Worm (Caenorhabditis elegans) whole organism, L3 larva: ENCODE results near the gene comt-1.

Experiments
- ZK546.5 ChIP-seq: sonication (generic microtip); optimal IDR thresholded peaks from 2 replicates; lab custom pipeline; 2017; ENCODE audit warnings: missing biosample characterization, missing genetic modification characterization
- aly-2 ChIP-seq: fragments of 150-350 bp; optimal IDR thresholded peaks from 2 replicates; lab custom pipeline; 2014; ENCODE audit warnings: missing biosample characterization, missing genetic modification characterization
- ama-1 ChIP-seq: fragments of 150-350 bp; optimal IDR thresholded peaks from 2 replicates; lab custom pipeline; 2018
- ceh-16 ChIP-seq: sonication (generic microtip); optimal IDR thresholded peaks from 2 replicates; lab custom pipeline; 2017; ENCODE audit warnings: missing biosample characterization, missing genetic modification characterization
- ceh-28 ChIP-seq: fragments of 150-350 bp; optimal IDR thresholded peaks from 2 replicates; lab custom pipeline; 2014; ENCODE audit warnings: missing biosample characterization, missing genetic modification reagents, missing genetic modification characterization
- ceh-9 ChIP-seq: sonication (generic microtip); optimal IDR thresholded peaks from 2 replicates; lab custom pipeline; 2018; ENCODE audit warnings: missing biosample characterization, missing genetic modification characterization
- elt-1 ChIP-seq: fragments of 150-350 bp; optimal IDR thresholded peaks from 2 replicates; lab custom pipeline; 2014; ENCODE audit warnings: missing biosample characterization, missing genetic modification characterization
- elt-2 ChIP-seq: sonication (generic microtip); optimal IDR thresholded peaks from 2 replicates; lab custom pipeline; 2016; ENCODE audit warnings: missing genetic modification reagents, mild to moderate bottlenecking, missing genetic modification characterization, missing compliant biosample characterization
- elt-3 ChIP-seq, 3 experiments: fragments of 150-350 bp in 1 of 3; sonication (generic microtip) in 2 of 3; optimal IDR thresholded peaks; 2 replicates in 2 of 3; 4 replicates in 1 of 3; lab custom pipeline; 2014 to 2017; ENCODE audit warnings: missing biosample characterization in 3 of 3, missing genetic modification characterization in 3 of 3
- eor-1 ChIP-seq, 2 experiments: fragments of 150-350 bp; optimal IDR thresholded peaks; 2 replicates each; lab custom pipeline; 2014 to 2018; ENCODE audit warnings: missing biosample characterization in 2 of 2, missing genetic modification characterization in 2 of 2
- fkh-2 ChIP-seq: fragments of 150-350 bp; optimal IDR thresholded peaks from 2 replicates; lab custom pipeline; 2014; ENCODE audit warnings: missing biosample characterization, missing genetic modification reagents, missing genetic modification characterization
- hmg-11 ChIP-seq: sonication (generic microtip); optimal IDR thresholded peaks from 2 replicates; lab custom pipeline; 2016; ENCODE audit warnings: missing genetic modification characterization, missing compliant biosample characterization
- jun-1 ChIP-seq: fragments of 150-350 bp; optimal IDR thresholded peaks from 2 replicates; lab custom pipeline; 2014; ENCODE audit warnings: missing biosample characterization, missing genetic modification reagents, missing genetic modification characterization
- lin-15B ChIP-seq: fragments of 150-350 bp; optimal IDR thresholded peaks from 2 replicates; lab custom pipeline; 2014; ENCODE audit warnings: missing biosample characterization, missing genetic modification characterization
- lsy-12 ChIP-seq: sonication (generic microtip); optimal IDR thresholded peaks from 2 replicates; lab custom pipeline; 2016; ENCODE audit warnings: mild to moderate bottlenecking, missing genetic modification characterization, missing compliant biosample characterization
- mdl-1 ChIP-seq: fragments of 150-350 bp; optimal IDR thresholded peaks from 2 replicates; lab custom pipeline; 2014; ENCODE audit warnings: missing biosample characterization, missing genetic modification characterization
- nhr-11 ChIP-seq: fragments of 150-350 bp; optimal IDR thresholded peaks from 2 replicates; lab custom pipeline; 2014; ENCODE audit warnings: missing biosample characterization, missing genetic modification characterization
- nhr-12 ChIP-seq: fragments of 150-350 bp; optimal IDR thresholded peaks from 2 replicates; lab custom pipeline; 2014; ENCODE audit warnings: missing biosample characterization, missing genetic modification characterization
- nhr-23 ChIP-seq: fragments of 150-350 bp; optimal IDR thresholded peaks from 2 replicates; lab custom pipeline; 2014; ENCODE audit warnings: missing biosample characterization, missing genetic modification reagents, missing genetic modification characterization
- nhr-237 ChIP-seq: fragments of 150-350 bp; optimal IDR thresholded peaks from 2 replicates; lab custom pipeline; 2014; ENCODE audit warnings: missing biosample characterization, missing genetic modification characterization
- nhr-25 ChIP-seq: sonication (generic microtip); optimal IDR thresholded peaks from 2 replicates; lab custom pipeline; 2017; ENCODE audit warnings: missing biosample characterization, missing genetic modification characterization
- nhr-67 ChIP-seq: fragments of 150-350 bp; optimal IDR thresholded peaks from 2 replicates; lab custom pipeline; 2014; ENCODE audit warnings: missing biosample characterization, missing genetic modification characterization
- nhr-77 ChIP-seq: fragments of 150-350 bp; optimal IDR thresholded peaks from 2 replicates; lab custom pipeline; 2014; ENCODE audit warnings: missing biosample characterization, missing genetic modification characterization
- pha-4 ChIP-seq: fragments of 150-350 bp; optimal IDR thresholded peaks from 2 replicates; lab custom pipeline; 2014; ENCODE audit warnings: missing biosample characterization, missing genetic modification reagents, missing genetic modification characterization
- pqm-1 ChIP-seq: fragments of 150-350 bp; optimal IDR thresholded peaks from 2 replicates; lab custom pipeline; 2017; ENCODE audit warnings: missing biosample characterization, missing genetic modification characterization, inconsistent platforms
- sea-2 ChIP-seq: fragments of 150-350 bp; sonication (generic microtip); optimal IDR thresholded peaks from 4 replicates; lab custom pipeline; 2014; ENCODE audit warnings: missing biosample characterization, missing genetic modification reagents, missing genetic modification characterization
- snpc-4 ChIP-seq: fragments of 150-350 bp; optimal IDR thresholded peaks from 2 replicates; lab custom pipeline; 2014; ENCODE audit warnings: missing biosample characterization, missing genetic modification characterization
- unc-39 ChIP-seq: sonication (generic microtip); optimal IDR thresholded peaks from 4 replicates; lab custom pipeline; 2017; ENCODE audit warnings: missing biosample characterization, missing genetic modification characterization
- zag-1 ChIP-seq: fragments of 150-350 bp; optimal IDR thresholded peaks from 2 replicates; lab custom pipeline; 2014; ENCODE audit warnings: missing biosample characterization, missing genetic modification characterization
- ztf-4 ChIP-seq: fragments of 150-350 bp; optimal IDR thresholded peaks from 2 replicates; lab custom pipeline; 2014; ENCODE audit warnings: missing biosample characterization, missing genetic modification characterization

Gene comt-1

DNA sequence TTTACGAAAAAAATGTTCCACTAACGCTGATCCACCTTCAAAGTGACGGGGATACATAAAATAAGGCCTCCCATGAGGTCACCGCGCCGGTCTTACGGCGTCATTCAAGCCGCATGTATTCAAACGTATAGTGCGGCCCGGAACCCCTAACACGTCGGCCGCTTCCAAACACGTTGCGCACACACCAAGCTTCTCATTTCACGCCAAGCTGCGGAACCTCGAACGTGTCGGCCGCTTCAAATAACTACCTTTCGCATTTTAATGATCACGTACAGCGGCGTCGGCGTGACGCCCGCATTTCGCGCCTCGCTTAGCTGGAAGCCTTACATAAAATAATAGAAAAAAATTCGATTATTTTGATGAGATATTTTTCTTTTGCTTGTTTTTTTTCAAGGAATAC is 18.8 kb downstream of the comt-1 start:
- TF ChIP-seq elt-3 (tag; optimal IDR thresholded peaks at IDR 0.05; lab: Kevin White, UChicago) = no peak
- peak; percentile 2 for TF ChIP-seq nhr-25 (tag; lab: Kevin White, UChicago)
- peak; percentile 86 for TF ChIP-seq snpc-4 (tag; lab: Kevin White, UChicago)

DNA sequence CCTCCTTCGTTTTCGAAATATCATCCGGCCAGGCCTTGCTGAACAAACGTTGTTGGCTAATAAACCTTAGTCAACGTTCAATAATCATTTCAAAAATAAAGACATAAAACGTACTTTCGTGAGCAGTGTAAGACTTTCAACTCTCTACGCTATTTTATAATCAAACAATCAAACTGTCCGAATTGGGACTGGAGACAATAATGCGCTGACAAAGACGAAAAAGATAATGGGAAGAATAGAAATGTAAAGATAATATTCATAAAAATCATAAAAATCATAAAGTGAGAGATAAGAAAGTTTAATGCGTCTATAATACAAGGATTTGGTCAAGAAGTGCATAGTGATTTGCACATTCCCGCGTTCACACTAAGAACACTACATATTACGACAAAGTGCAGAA is 20.5 kb downstream of the comt-1 start:
- TF ChIP-seq jun-1 (tag; lab: Kevin White, UChicago) = peak; percentile 48
- TF ChIP-seq pqm-1 (tag; lab: Kevin White, UChicago) = peak; percentile 77
- TF ChIP-seq pha-4 (tag; lab: Kevin White, UChicago) = peak; percentile 50
- TF ChIP-seq nhr-12 = no peak
- peak; percentile 94 for TF ChIP-seq elt-2 (tag; lab: Kevin White, UChicago)
- TF ChIP-seq hmg-11 (tag; lab: Kevin White, UChicago) = peak; percentile 3

DNA sequence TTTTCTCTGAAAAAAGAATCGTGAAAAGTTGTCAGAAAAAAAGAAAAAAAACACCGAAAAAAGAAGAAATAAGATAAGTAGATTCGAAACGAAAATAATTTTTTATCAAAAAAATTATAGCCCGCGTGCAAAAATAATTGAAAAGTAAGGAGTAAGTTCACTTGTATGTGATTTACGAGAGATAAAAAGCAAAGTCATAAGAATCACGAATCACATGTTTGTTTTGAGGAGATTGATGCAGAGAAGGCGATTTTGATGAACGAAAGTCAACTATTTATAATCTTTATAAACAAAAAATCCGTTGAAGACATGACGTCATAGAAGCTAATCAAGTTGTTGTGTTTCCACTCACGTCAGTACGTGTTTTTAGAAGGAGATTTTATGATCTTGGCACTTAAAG is 22.0 kb downstream of the comt-1 start, which contains the start of gene Y71H10B.1:
TSS of gene Y71H10B.1 (minus strand) at position 6 of the 400 bp plus-strand sequence.
- TF ChIP-seq nhr-11 (tag; lab: Kevin White, UChicago) (no peak), jun-1 (tag; lab: Kevin White, UChicago) (no peak)
- TF ChIP-seq, all 47 proteins: peak for 0

DNA sequence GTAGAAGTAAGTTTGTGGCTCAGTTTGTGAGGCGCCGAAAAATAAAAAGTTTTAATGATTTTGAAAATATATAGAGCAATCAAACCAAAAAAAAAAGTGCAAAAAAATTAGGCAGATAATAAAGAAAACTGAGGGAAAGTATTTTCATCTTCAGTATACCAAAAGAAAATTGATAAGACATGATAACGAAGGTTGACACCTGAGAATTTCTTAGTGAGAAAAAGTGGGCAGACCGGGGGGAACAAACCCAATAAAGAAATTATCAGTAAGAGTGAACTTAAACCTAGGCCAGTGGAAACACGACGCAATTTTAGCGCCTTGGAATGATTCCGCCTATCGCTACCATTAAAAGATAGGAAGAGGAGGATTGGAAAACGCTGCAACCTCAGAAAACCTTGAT is 23.7 kb downstream of the comt-1 start:
- TF ChIP-seq pqm-1 (tag; lab: Kevin White, UChicago) = peak; percentile 54
- peak; percentile 89 for TF ChIP-seq elt-2 (tag; lab: Kevin White, UChicago)
- no peak for TF ChIP-seq lin-15B (tag; lab: Kevin White, UChicago)

DNA sequence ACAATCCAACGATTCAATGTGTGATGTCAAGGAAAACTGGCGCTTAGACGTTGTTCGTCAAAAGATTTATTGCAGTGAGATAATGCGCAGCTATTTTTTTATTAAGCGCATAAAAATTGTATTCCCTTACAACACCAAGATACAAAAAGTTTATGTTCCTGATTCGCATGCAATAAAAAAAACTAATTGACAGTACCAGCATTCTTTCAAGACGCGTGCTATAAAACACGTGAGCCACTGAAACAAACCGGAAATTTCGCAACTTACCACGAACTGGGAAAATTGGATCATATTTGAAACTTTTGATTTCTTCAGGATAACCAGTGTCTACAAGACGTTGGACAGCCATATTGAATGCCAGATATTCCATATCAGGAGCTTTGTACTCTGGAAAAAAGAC is 24.8 kb downstream of the comt-1 start:
- peak; percentile 7 for TF ChIP-seq nhr-25 (tag; lab: Kevin White, UChicago)
- no peak for TF ChIP-seq pha-4 (tag; lab: Kevin White, UChicago)

DNA sequence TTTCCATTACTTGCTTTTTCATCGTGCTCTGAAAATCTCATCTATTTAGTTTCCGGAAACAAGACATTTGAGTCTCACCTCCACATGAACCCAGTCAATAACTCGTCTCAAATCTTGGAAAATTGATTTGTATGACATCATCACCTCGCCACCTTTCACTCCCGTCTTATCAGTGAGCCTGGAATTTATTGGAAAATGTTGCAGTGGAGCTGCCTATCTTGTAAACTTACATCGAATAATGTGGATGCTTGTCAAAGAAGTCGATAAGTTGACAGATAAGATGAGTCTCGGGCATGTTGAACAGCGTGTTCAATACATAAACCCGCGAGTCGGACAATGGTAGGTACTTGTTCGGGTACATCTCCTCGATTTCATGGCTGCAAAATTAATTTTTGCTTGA is 25.5 kb downstream of the comt-1 start:
- TF ChIP-seq nhr-23 (tag; lab: Kevin White, UChicago) = no peak
- TF ChIP-seq zag-1 = no peak
- TF ChIP-seq unc-39 = no peak
- no peak for TF ChIP-seq elt-3 (tag; optimal IDR thresholded peaks at IDR 0.05; lab: Kevin White, UChicago)
- peak; percentile 85 for TF ChIP-seq elt-2 (tag; lab: Kevin White, UChicago)
- TF ChIP-seq aly-2 (tag; lab: Kevin White, UChicago) = no peak
- no peak for TF ChIP-seq nhr-77
- no peak for TF ChIP-seq ama-1 (lab: Kevin White, UChicago)
- peak; percentile 71 for TF ChIP-seq pqm-1 (tag; lab: Kevin White, UChicago)
- TF ChIP-seq nhr-237 (tag; lab: Kevin White, UChicago) = no peak
- no peak for TF ChIP-seq eor-1 (tag; optimal IDR thresholded peaks at IDR 0.05; lab: Kevin White, UChicago)
- TF ChIP-seq nhr-67 (tag; lab: Kevin White, UChicago) = no peak
- no peak for TF ChIP-seq mdl-1 (tag; lab: Kevin White, UChicago)

DNA sequence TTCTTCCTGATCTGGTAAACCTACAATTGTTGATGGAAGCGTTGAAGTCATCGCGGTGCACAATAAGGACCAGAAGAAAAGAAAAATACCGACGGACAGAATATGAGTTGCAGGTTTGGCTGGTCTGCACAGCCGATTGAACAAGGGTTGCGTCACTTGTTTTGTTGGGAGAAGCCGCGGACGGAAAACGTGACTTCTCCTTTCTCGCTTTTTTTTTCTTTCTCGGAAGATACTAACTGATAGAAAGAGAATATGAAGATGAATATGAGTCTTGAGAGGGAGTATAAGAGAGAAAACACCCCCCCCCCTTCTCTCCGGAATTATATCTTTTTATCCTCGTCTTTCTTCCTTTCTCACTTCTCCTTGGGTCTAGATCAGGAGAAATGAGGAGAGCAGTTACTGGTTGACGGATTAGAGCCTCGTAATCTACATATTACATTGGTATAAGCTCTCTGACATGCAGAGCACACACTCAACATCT is 34.5 kb downstream of the comt-1 start, which contains the start of gene ssr-2:
TSS of gene ssr-2 (minus strand) at position 51 of the 481 bp plus-strand sequence.
- TF ChIP-seq unc-39 = no peak
- no peak for TF ChIP-seq ceh-28 (tag; lab: Kevin White, UChicago)
- no peak for TF ChIP-seq ztf-4 (tag; lab: Kevin White, UChicago)
- TF ChIP-seq hmg-11 (tag; lab: Kevin White, UChicago) = no peak
- TF ChIP-seq nhr-12 = no peak
- no peak for TF ChIP-seq mdl-1 (tag; lab: Kevin White, UChicago)
- TF ChIP-seq sea-2 (GFP tag; lab: Kevin White, UChicago) = no peak
- TF ChIP-seq aly-2 (tag; lab: Kevin White, UChicago) = no peak
- no peak for TF ChIP-seq ceh-16 (tag; lab: Kevin White, UChicago)
- TF ChIP-seq elt-1 (tag; lab: Kevin White, UChicago) = no peak
- TF ChIP-seq ZK546.5 (tag; lab: Kevin White, UChicago) = no peak
- TF ChIP-seq fkh-2 = no peak
- no peak for TF ChIP-seq nhr-23 (tag; lab: Kevin White, UChicago)
- TF ChIP-seq ceh-9 (tag; lab: Kevin White, UChicago) = no peak
- TF ChIP-seq pha-4 (tag; lab: Kevin White, UChicago) = no peak
- TF ChIP-seq snpc-4 (tag; lab: Kevin White, UChicago) = no peak
- no peak for TF ChIP-seq lin-15B (tag; lab: Kevin White, UChicago)
- TF ChIP-seq lsy-12 (tag; lab: Kevin White, UChicago) = no peak
- no peak for TF ChIP-seq pqm-1 (tag; lab: Kevin White, UChicago)
